Worm (Caenorhabditis elegans): ENCODE results near the gene F10E7.11.

- TF ChIP-seq ama-1 (optimal IDR thresholded peaks at IDR 0.05) (no peak), ceh-36 (tag; optimal IDR thresholded peaks at IDR 0.05) (no peak), scrt-1 (GFP tag; IDR thresholded peaks at IDR 0.05) (no peak), sea-1 (GFP tag; conservative IDR thresholded peaks at IDR 0.05) (no peak), B0310.2 (tag; optimal IDR thresholded peaks at IDR 0.05) (no peak), hnd-1 (tag; optimal IDR thresholded peaks at IDR 0.05) (no peak), aly-1 (tag; optimal IDR thresholded peaks at IDR 0.05) (peak; percentile 38), ets-7 (tag; optimal IDR thresholded peaks at IDR 0.05) (no peak), flt-1 (GFP tag; IDR thresholded peaks at IDR 0.05) (no peak), hmg-4 (GFP tag; optimal IDR thresholded peaks at IDR 0.05) (no peak)
Observed at ce11 chrII:7154711-7155110, 32.0 kb upstream of the F10E7.11 start.

All from whole organism, early embryonic.